Worm (Caenorhabditis elegans): Measurements from ENCODE around the gene F44G4.5.

The F44G4.5 gene

DNA sequence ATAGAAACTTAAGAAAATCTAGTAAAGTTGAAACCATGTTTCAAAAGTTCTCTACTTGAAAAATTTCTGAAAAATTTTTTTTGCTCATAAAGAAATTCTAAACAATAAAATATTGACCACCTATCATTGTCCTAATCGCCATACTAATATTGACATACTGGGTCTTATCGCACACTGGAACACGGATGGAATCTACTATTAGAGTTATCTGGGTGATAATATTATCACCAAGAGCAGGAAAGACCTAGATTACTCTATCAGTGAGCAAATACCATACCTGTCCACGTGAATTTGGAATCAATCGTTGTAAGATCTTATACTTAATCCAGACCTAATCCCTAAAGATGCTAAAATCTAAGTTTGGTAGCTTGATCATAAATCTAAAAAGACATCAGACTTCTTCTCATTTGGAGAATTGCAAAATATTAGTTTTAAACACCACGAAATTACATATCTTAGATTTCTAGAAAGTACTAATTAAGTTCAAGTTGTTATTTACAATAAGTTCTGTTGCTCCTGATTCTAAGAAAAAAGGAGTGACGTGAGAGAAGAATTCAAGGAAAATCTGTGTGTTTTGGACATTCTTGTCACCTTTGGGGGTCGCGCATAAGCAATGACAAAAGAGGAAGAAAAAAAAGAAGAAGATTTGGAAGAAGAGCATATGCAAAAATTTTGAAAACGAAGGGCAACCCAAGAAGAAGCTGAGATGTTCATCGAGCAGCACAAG lies 9.9 kb upstream of the F44G4.5 start:
- TF ChIP-seq zfp-3 (GFP tag; conservative IDR thresholded peaks at IDR 0.05) (no peak), php-3 (GFP tag; IDR thresholded peaks at IDR 0.05) (no peak), unc-62 (GFP tag; optimal IDR thresholded peaks at IDR 0.05 in 1 of 2) (peak in 1 of 2 experiments; percentile 27), unc-62 (tag; optimal IDR thresholded peaks at IDR 0.05) (no peak), nhr-11 (tag; optimal IDR thresholded peaks at IDR 0.05) (peak; percentile 39), rbr-2 (tag; optimal IDR thresholded peaks at IDR 0.05) (peak; percentile 10), F26F4.8 (GFP tag; conservative IDR thresholded peaks at IDR 0.05) (no peak), mes-2 (tag; optimal IDR thresholded peaks at IDR 0.05; ENCODE audit: poor library complexity, severe bottlenecking) (no peak), mep-1 (tag; optimal IDR thresholded peaks at IDR 0.05) (no peak)

DNA sequence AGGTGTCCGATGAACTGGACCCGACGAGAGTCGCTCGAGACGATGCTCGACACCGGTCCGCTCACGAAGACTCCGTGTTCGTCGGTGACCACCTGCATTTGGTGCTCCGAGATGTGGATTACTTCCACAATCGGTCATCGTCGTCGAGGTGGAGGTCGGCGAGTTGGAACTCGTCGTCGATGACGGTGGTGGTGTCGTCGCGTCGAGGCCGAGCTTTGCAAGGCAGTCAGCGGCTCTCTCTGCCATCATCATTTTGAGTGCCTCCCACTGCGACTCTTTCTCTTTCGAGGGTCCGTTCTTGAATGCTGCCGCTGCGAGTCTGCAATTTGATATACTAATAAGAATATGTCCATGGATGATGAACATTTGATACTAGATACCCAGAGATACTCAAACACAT lies 7.5 kb upstream of the F44G4.5 start:
- TF ChIP-seq set-16 (GFP tag; IDR thresholded peaks at IDR 0.05): peak; percentile 87
- peak; percentile 67; the same call in 1 of the 2 replicates for TF ChIP-seq egl-43 (GFP tag; IDR thresholded peaks at IDR 0.05)
- TF ChIP-seq snpc-4 (tag; optimal IDR thresholded peaks at IDR 0.05): no peak

DNA sequence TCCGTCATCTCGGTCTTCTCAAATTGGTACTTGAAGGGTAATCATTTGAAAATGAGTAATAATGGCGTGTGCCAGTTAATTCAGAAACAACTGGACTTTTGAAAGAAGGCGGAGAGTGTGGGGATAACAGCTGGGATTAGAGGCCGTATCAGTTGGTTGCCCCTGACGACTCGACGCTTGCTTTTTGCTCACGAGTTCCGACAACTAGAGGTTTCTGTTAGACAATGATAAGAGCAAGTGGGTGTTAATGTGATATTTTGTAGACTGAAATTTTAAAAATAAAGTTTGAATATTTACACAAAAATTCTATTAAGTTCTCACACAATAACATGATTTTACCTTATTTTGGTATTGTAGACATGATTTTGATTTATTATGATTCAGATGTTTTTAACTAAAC lies 4.8 kb upstream of the F44G4.5 start, which contains the start of gene F44G4.7:
TSS of gene F44G4.7 (minus strand) at position 101 of the 400 bp plus-strand sequence.
- TF ChIP-seq skn-1 (tag; optimal IDR thresholded peaks at IDR 0.05) (no peak), gei-8 (GFP tag; optimal IDR thresholded peaks at IDR 0.05) (no peak), madf-5 (GFP tag; IDR thresholded peaks at IDR 0.05) (no peak), R02D3.7 (tag; optimal IDR thresholded peaks at IDR 0.05) (no peak), aly-2 (tag; optimal IDR thresholded peaks at IDR 0.05) (no peak), lin-39 (tag; optimal IDR thresholded peaks at IDR 0.05) (no peak), arid-1 (GFP tag; conservative IDR thresholded peaks at IDR 0.05) (no peak), ama-1 (optimal IDR thresholded peaks at IDR 0.05) (no peak), unc-39 (tag; optimal IDR thresholded peaks at IDR 0.05) (no peak), vab-7 (GFP tag; IDR thresholded peaks at IDR 0.05) (no peak), nhr-111 (GFP tag; optimal IDR thresholded peaks at IDR 0.05) (no peak), unc-62 (GFP tag; optimal IDR thresholded peaks at IDR 0.05 in 1 of 2) (no peak), unc-62 (tag; optimal IDR thresholded peaks at IDR 0.05) (no peak), zip-2 (tag; optimal IDR thresholded peaks at IDR 0.05) (no peak)

DNA sequence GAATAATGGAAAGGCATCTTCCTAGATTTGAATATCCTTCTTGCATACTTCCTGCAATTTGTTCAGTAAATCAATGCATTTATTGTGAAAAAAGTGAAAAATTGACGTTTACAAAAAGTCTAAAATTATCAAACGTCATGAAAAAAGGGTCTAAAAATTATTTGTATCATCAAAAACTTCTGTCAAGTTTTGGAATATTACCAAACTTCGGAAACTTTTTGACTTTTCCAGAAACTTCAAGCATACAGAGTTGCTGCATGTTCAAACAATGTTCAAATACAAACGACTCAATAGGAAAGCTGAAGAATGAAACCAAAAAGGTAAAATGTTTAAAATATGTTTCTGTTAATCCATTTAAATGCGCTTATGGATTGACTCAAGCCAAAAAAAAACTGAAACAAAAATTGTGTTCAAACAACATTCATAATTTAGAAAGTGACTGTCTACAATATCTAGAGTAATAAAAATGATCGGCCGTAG lies 1.6 kb upstream of the F44G4.5 start, which contains the start of gene F44G4.6:
TSS of gene F44G4.6 (minus strand) at position 51 of the 480 bp plus-strand sequence.
- TF ChIP-seq unc-62 (GFP tag; optimal IDR thresholded peaks at IDR 0.05 in 1 of 2) (peak in 1 of 2 experiments; percentile 95), unc-62 (tag; optimal IDR thresholded peaks at IDR 0.05) (no peak), dpl-1 (GFP tag; optimal IDR thresholded peaks at IDR 0.05) (no peak)

DNA sequence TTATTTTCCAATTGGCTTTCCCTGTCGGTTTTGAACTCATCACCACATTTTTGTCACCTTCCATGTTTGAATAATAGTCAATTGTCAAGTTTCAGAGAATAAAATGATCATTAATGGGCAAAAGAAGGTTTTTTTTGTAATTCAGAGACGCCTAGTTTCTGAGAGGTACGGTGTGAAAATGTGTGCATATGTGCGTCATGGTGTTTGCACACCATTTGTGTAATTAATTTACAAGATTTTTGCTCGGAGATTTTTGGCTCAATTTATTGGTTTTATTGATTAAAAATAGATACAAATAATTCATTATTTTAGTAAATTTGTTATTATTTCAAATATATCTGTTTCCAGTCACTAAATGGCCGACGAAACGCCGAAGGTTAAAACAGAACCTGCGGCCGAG lies 2.8 kb downstream of the F44G4.5 start, which contains the start of the genes F44G4.3 and tdp-1:
TSS of gene F44G4.3 (minus strand) at position 184 of the 400 bp plus-strand sequence.
TSS of gene tdp-1 (plus strand) at position 347 of the 400 bp plus-strand sequence.
- TF ChIP-seq aha-1 (tag): peak; percentile 44
- TF ChIP-seq T26A8.4 (GFP tag; IDR thresholded peaks at IDR 0.05): no peak
- TF ChIP-seq F44E2.7 (GFP tag; IDR thresholded peaks at IDR 0.05): no peak
- no peak for TF ChIP-seq ZK546.5 (tag; optimal IDR thresholded peaks at IDR 0.05)
- TF ChIP-seq hlh-11 (tag; optimal IDR thresholded peaks at IDR 0.05): no peak
- no peak for TF ChIP-seq skn-1 (tag; optimal IDR thresholded peaks at IDR 0.05)
- TF ChIP-seq ceh-32 (tag; optimal IDR thresholded peaks at IDR 0.05; ENCODE audit: poor library complexity): no peak
- TF ChIP-seq mes-2 (tag; optimal IDR thresholded peaks at IDR 0.05; ENCODE audit: poor library complexity, severe bottlenecking): peak; percentile 55
- TF ChIP-seq Y48G9A.11 (GFP tag; IDR thresholded peaks at IDR 0.05): no peak
- peak in 1 of 2 experiments; percentile 37 for TF ChIP-seq unc-62 (GFP tag; optimal IDR thresholded peaks at IDR 0.05 in 1 of 2)
- no peak for TF ChIP-seq unc-62 (tag; optimal IDR thresholded peaks at IDR 0.05)
- no peak for TF ChIP-seq spr-1 (tag; optimal IDR thresholded peaks at IDR 0.05)
- peak; percentile 29 for TF ChIP-seq dpl-1 (GFP tag; optimal IDR thresholded peaks at IDR 0.05)
- no peak for TF ChIP-seq fkh-10 (GFP tag; optimal IDR thresholded peaks at IDR 0.05)
- peak in 1 of 2 experiments; percentile 93 for TF ChIP-seq lsy-2 (tag; optimal IDR thresholded peaks at IDR 0.05)
- TF ChIP-seq T20F7.1 (GFP tag; optimal IDR thresholded peaks at IDR 0.05): peak; percentile 27
- no peak for TF ChIP-seq madf-5 (GFP tag; IDR thresholded peaks at IDR 0.05)
- no peak for TF ChIP-seq egl-27 (tag; optimal IDR thresholded peaks at IDR 0.05)
- TF ChIP-seq lin-15B (tag; optimal IDR thresholded peaks at IDR 0.05): no peak
- TF ChIP-seq tag-97 (GFP tag; IDR thresholded peaks at IDR 0.05): no peak
- TF ChIP-seq Y75B8A.6 (GFP tag; IDR thresholded peaks at IDR 0.05): no peak
- TF ChIP-seq pha-4 (GFP tag; IDR thresholded peaks at IDR 0.05): no peak
- TF ChIP-seq pha-4 (tag; optimal IDR thresholded peaks at IDR 0.05): no peak
- TF ChIP-seq attf-4 (tag; optimal IDR thresholded peaks at IDR 0.05): no peak

All from whole organism, L4 larva.